Fruit fly (Drosophila melanogaster) whole organism, embryonic: Measurements from ENCODE around the gene CG33791.
A peak's percentile ranks its signal among the peaks of the same experiment; 100 is the strongest.

Experiments
- Adf1 ChIP-seq: fragments of 200-800 bp; sonication (Bioruptor generic); IDR thresholded peaks from 2 replicates; pipeline ENCODE4 v1.3.6; 2022; ENCODE audit warnings: missing biosample characterization, missing genetic modification characterization
- Bgb ChIP-seq: fragments of 200-800 bp; sonication (Bioruptor generic); IDR thresholded peaks from 2 replicates; pipeline ENCODE4 v1.3.6; 2022; ENCODE audit warnings: missing biosample characterization, missing genetic modification characterization; ENCODE audit not compliant: partially characterized antibody
- CG10543 ChIP-seq: fragments of 200-800 bp; sonication (Bioruptor generic); optimal IDR thresholded peaks from 3 replicates; lab custom pipeline; 2017; ENCODE audit warnings: missing biosample characterization, mild to moderate bottlenecking, missing genetic modification characterization, moderate library complexity
- CG11695 ChIP-seq: fragments of 200-800 bp; sonication (Bioruptor generic); IDR thresholded peaks from 3 replicates; pipeline ENCODE4 v1.3.6; 2022; ENCODE audit warnings: missing biosample characterization, missing genetic modification characterization
- CG12299 ChIP-seq: fragments of 200-800 bp; sonication (Bioruptor generic); optimal IDR thresholded peaks from 2 replicates; lab custom pipeline; 2018; ENCODE audit warnings: missing biosample characterization, mild to moderate bottlenecking, missing genetic modification characterization
- CG13287 ChIP-seq: fragments of 200-800 bp; sonication (Bioruptor generic); IDR thresholded peaks from 2 replicates; pipeline ENCODE4 v1.3.6; 2022; ENCODE audit warnings: missing biosample characterization, missing genetic modification characterization; ENCODE audit not compliant: partially characterized antibody
- CG31224 ChIP-seq: fragments of 200-800 bp; sonication (Bioruptor generic); IDR thresholded peaks from 2 replicates; pipeline ENCODE4 v1.3.6; 2022; ENCODE audit warnings: missing biosample characterization, missing genetic modification characterization
- CG34224 ChIP-seq: fragments of 200-800 bp; sonication (Bioruptor generic); IDR thresholded peaks from 3 replicates; pipeline ENCODE4 v1.3.6; 2022; ENCODE audit warnings: missing biosample characterization, missing genetic modification characterization; ENCODE audit not compliant: partially characterized antibody
- CG34422 ChIP-seq: fragments of 200-800 bp; sonication (Bioruptor generic); IDR thresholded peaks from 3 replicates; pipeline ENCODE4 v1.3.6; 2022; ENCODE audit warnings: missing biosample characterization, missing genetic modification characterization
- CG7372 ChIP-seq: fragments of 200-800 bp; sonication (Bioruptor generic); IDR thresholded peaks from 2 replicates; pipeline ENCODE4 v1.3.6; 2022; ENCODE audit warnings: missing biosample characterization, missing genetic modification characterization
- D19A ChIP-seq: fragments of 200-800 bp; optimal IDR thresholded peaks from 3 replicates; lab custom pipeline; 2019; ENCODE audit warnings: missing biosample characterization, mild to moderate bottlenecking, missing genetic modification characterization, moderate library complexity
- Deaf1 ChIP-seq: fragments of 200-800 bp; optimal IDR thresholded peaks from 3 replicates; lab custom pipeline; 2019; ENCODE audit warnings: missing biosample characterization, mild to moderate bottlenecking, missing genetic modification characterization, moderate library complexity
- Hmr ChIP-seq: fragments of 200-800 bp; sonication (Bioruptor generic); optimal IDR thresholded peaks from 3 replicates; lab custom pipeline; 2017; ENCODE audit warnings: mild to moderate bottlenecking, missing biosample characterization, missing genetic modification reagents, missing genetic modification characterization
- Hr78 ChIP-seq, 2 experiments: fragments of 200-800 bp in 1 of 2; fragments of >200 bp in 1 of 2; sonication (Bioruptor generic) in 1 of 2; optimal IDR thresholded peaks; 2 replicates each; lab custom pipeline; 2017 to 2019; ENCODE audit warnings: missing biosample characterization in 2 of 2, missing genetic modification characterization in 2 of 2, mild to moderate bottlenecking in 1 of 2, moderate library complexity in 1 of 2
- MBD-R2 ChIP-seq: fragments of 200-800 bp; sonication (Bioruptor generic); IDR thresholded peaks from 2 replicates; pipeline ENCODE4 v1.3.6; 2022; ENCODE audit warnings: missing biosample characterization, missing genetic modification characterization
- Med ChIP-seq: fragments of 200-800 bp; sonication (Bioruptor generic); peaks from one replicate; lab custom pipeline; 2016; ENCODE audit warnings: missing biosample characterization, missing genetic modification characterization, mild to moderate bottlenecking, inconsistent platforms, moderate library complexity
- Myb ChIP-seq: fragments of 200-800 bp; sonication (Bioruptor generic); optimal IDR thresholded peaks from 2 replicates; lab custom pipeline; 2016; ENCODE audit warnings: missing biosample characterization, missing genetic modification characterization
- NFAT ChIP-seq: fragments of 200-800 bp; sonication (Bioruptor generic); IDR thresholded peaks from 2 replicates; pipeline ENCODE4 v1.3.6; 2022; ENCODE audit warnings: missing biosample characterization, missing genetic modification characterization
- Nf-YC ChIP-seq: fragments of 200-800 bp; optimal IDR thresholded peaks from 3 replicates; lab custom pipeline; 2019; ENCODE audit warnings: missing biosample characterization, mild to moderate bottlenecking, missing genetic modification characterization, moderate library complexity
- Ptx1 ChIP-seq: fragments of 200-800 bp; sonication (Bioruptor generic); IDR thresholded peaks from 2 replicates; pipeline ENCODE4 v1.3.6; 2022; ENCODE audit warnings: missing biosample characterization, missing genetic modification characterization
- Scr ChIP-seq: fragments of 200-800 bp; sonication (Bioruptor generic); IDR thresholded peaks from 2 replicates; pipeline ENCODE4 v1.3.6; 2022; ENCODE audit warnings: missing biosample characterization, missing genetic modification characterization; ENCODE audit not compliant: partially characterized antibody
- ato ChIP-seq: fragments of 200-800 bp; sonication (Bioruptor generic); IDR thresholded peaks from 2 replicates; pipeline ENCODE4 v1.3.6; 2022; ENCODE audit warnings: missing biosample characterization, missing genetic modification characterization; ENCODE audit not compliant: partially characterized antibody
- az2 ChIP-seq: fragments of 200-800 bp; sonication (Bioruptor generic); optimal IDR thresholded peaks from 3 replicates; lab custom pipeline; 2016; ENCODE audit warnings: missing biosample characterization, missing genetic modification characterization
- bbx ChIP-seq: fragments of 200-800 bp; sonication (Bioruptor generic); IDR thresholded peaks from 2 replicates; pipeline ENCODE4 v1.3.6; 2022; ENCODE audit warnings: missing biosample characterization, missing genetic modification characterization; ENCODE audit not compliant: partially characterized antibody
- crp ChIP-seq, 2 experiments: fragments of 200-800 bp; sonication (Bioruptor generic); optimal IDR thresholded peaks; 2 replicates in 1 of 2; 3 replicates in 1 of 2; lab custom pipeline; 2017; ENCODE audit warnings: missing biosample characterization in 2 of 2, missing genetic modification characterization in 2 of 2, mild to moderate bottlenecking in 1 of 2, moderate library complexity in 1 of 2
- dan ChIP-seq: fragments of 200-800 bp; sonication (Bioruptor generic); IDR thresholded peaks from 2 replicates; pipeline ENCODE4 v1.3.6; 2022; ENCODE audit warnings: missing biosample characterization, missing genetic modification characterization
- dmrt99B ChIP-seq: fragments of 200-800 bp; sonication (Bioruptor generic); optimal IDR thresholded peaks from 2 replicates; lab custom pipeline; 2018; ENCODE audit warnings: missing biosample characterization, mild to moderate bottlenecking, missing genetic modification characterization, moderate library complexity
- ewg ChIP-seq: fragments of 200-800 bp; sonication (Bioruptor generic); optimal IDR thresholded peaks from 3 replicates; lab custom pipeline; 2017; ENCODE audit warnings: mild to moderate bottlenecking, missing biosample characterization, missing genetic modification reagents, missing genetic modification characterization
- exex ChIP-seq: fragments of 200-800 bp; sonication (Bioruptor generic); optimal IDR thresholded peaks from 4 replicates; lab custom pipeline; 2018; ENCODE audit warnings: missing biosample characterization, mild to moderate bottlenecking, missing genetic modification characterization, moderate library complexity
- gcm ChIP-seq: fragments of 200-800 bp; sonication (Bioruptor generic); optimal IDR thresholded peaks from 2 replicates; lab custom pipeline; 2019; ENCODE audit warnings: missing biosample characterization, mild to moderate bottlenecking, missing genetic modification characterization, moderate library complexity
- knrl ChIP-seq: fragments of 200-800 bp; sonication (Bioruptor generic); IDR thresholded peaks from 3 replicates; pipeline ENCODE4 v1.3.6; 2022; ENCODE audit warnings: missing biosample characterization, missing genetic modification characterization; ENCODE audit not compliant: partially characterized antibody
- lilli ChIP-seq: fragments of 200-800 bp; sonication (Bioruptor generic); optimal IDR thresholded peaks from 3 replicates; lab custom pipeline; 2016; ENCODE audit warnings: missing biosample characterization, missing genetic modification characterization
- maf-S ChIP-seq: fragments of 200-800 bp; sonication (Bioruptor generic); optimal IDR thresholded peaks from 2 replicates; lab custom pipeline; 2016; ENCODE audit warnings: missing biosample characterization, missing genetic modification characterization
- mirr ChIP-seq: fragments of 200-800 bp; sonication (Bioruptor generic); optimal IDR thresholded peaks from 3 replicates; lab custom pipeline; 2018; ENCODE audit warnings: missing biosample characterization, mild to moderate bottlenecking, missing genetic modification characterization
- nmo ChIP-seq: fragments of 200-800 bp; sonication (Bioruptor generic); optimal IDR thresholded peaks from 2 replicates; lab custom pipeline; 2018; ENCODE audit warnings: missing biosample characterization, mild to moderate bottlenecking, missing genetic modification characterization, moderate library complexity
- onecut ChIP-seq: fragments of 200-800 bp; sonication (Bioruptor generic); IDR thresholded peaks from 2 replicates; pipeline ENCODE4 v1.3.6; 2022; ENCODE audit warnings: missing biosample characterization, missing genetic modification characterization
- scrt ChIP-seq: fragments of 200-800 bp; sonication (Bioruptor generic); optimal IDR thresholded peaks from 2 replicates; lab custom pipeline; 2018; ENCODE audit warnings: missing biosample characterization, mild to moderate bottlenecking, missing genetic modification characterization, moderate library complexity
- seq ChIP-seq: fragments of 200-800 bp; sonication (Bioruptor generic); IDR thresholded peaks from 2 replicates; pipeline ENCODE4 v1.3.6; 2022; ENCODE audit warnings: missing biosample characterization, missing genetic modification characterization
- sna ChIP-seq: fragments of 200-800 bp; sonication (Bioruptor generic); IDR thresholded peaks from 2 replicates; pipeline ENCODE4 v1.3.6; 2022; ENCODE audit warnings: missing biosample characterization, missing genetic modification characterization; ENCODE audit not compliant: partially characterized antibody
- tin ChIP-seq: fragments of 200-800 bp; sonication (Bioruptor generic); optimal IDR thresholded peaks from 3 replicates; lab custom pipeline; 2016; ENCODE audit warnings: missing biosample characterization, missing genetic modification characterization
- unc-4 ChIP-seq: fragments of 200-800 bp; sonication (Bioruptor generic); IDR thresholded peaks from 2 replicates; pipeline ENCODE4 v1.3.6; 2022; ENCODE audit warnings: missing biosample characterization, missing genetic modification characterization; ENCODE audit not compliant: partially characterized antibody
- wor ChIP-seq: fragments of 200-800 bp; sonication (Bioruptor generic); IDR thresholded peaks from 2 replicates; pipeline ENCODE4 v1.3.6; 2022; ENCODE audit warnings: missing biosample characterization, missing genetic modification characterization
- zen2 ChIP-seq: fragments of 200-800 bp; sonication (Bioruptor generic); IDR thresholded peaks from 3 replicates; pipeline ENCODE4 v1.3.6; 2022; ENCODE audit warnings: missing biosample characterization, missing genetic modification characterization; ENCODE audit not compliant: partially characterized antibody

Gene CG33791

DNA sequence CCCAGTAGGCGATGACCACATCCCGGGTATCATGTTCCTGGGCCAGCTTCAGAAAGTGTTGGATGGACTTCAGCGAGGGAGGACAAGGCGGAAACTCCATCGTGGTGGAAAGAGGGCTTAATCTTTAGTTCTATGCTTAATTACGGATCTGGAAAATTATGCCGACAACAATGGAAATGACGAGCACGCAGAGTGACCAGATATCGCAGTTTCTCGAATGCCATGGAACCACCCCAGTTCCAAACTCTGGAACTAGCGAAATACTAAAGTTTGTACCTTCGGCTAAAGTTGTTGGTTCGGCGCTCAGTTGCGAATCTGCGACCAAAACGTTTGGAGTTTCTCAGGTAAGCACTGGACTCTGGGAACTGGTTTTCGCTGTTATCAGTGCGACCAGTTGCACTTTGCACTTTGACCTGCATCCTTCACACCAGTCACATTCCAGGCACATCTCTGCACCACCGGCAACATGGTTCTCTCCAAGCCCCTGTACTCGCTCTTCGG is 50.0 kb downstream of the CG33791 start, which contains the start of the genes CG7970 and Vta1 (continued):
- TF ChIP-seq Myb (GFP tag; lab: Kevin White, UChicago), result peak; percentile 13
- TF ChIP-seq Bgb (GFP tag; lab: Robert Waterston, UW), result peak; percentile 27; the same call in 1 of the 2 replicates
- TF ChIP-seq bbx, result 0 out of 2 replicates have a peak, but pooled peaks have one; percentile 47
- TF ChIP-seq Hr78 (GFP tag; optimal IDR thresholded peaks at IDR 0.05; lab: Kevin White, UChicago), result peak in 1 of 2 experiments; percentile 94
- TF ChIP-seq lilli (GFP tag; lab: Kevin White, UChicago), result no peak
- TF ChIP-seq CG7372, result no peak
- no peak for TF ChIP-seq CG11695 (GFP tag; lab: Robert Waterston, UW)
- TF ChIP-seq knrl (GFP tag; lab: Robert Waterston, UW), result 0 out of 3 replicates have a peak, but pooled peaks have one; percentile 28
- peak; percentile 16 for TF ChIP-seq nmo (GFP tag; lab: Kevin White, UChicago)
- TF ChIP-seq Med (GFP tag; lab: Kevin White, UChicago), result peak; percentile 56

DNA sequence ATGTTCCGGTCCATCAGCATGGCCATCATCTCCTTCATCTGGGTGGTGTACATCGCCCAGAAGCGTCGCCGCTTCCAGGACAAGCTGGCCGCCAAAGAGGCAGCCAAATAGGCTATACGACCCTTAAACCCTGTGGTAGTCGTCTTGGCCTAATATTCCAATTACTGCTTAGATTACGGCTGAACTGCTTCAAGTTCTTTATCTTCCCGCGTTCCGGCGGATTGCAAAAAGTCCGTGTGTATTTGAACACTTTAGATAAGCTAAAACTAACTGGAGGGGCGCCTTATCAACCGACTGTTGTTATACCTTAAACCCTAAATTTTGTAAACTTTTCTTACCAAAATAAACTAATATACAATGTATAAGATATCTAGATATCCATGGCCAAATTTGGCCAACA is 51.0 kb downstream of the CG33791 start:
- TF ChIP-seq ato (0 out of 2 replicates have a peak, but pooled peaks have one; percentile 18), mirr (GFP tag; lab: Kevin White, UChicago) (peak; percentile 71), exex (peak; percentile 82), D19A (tag; lab: Kevin White, UChicago) (no peak)

DNA sequence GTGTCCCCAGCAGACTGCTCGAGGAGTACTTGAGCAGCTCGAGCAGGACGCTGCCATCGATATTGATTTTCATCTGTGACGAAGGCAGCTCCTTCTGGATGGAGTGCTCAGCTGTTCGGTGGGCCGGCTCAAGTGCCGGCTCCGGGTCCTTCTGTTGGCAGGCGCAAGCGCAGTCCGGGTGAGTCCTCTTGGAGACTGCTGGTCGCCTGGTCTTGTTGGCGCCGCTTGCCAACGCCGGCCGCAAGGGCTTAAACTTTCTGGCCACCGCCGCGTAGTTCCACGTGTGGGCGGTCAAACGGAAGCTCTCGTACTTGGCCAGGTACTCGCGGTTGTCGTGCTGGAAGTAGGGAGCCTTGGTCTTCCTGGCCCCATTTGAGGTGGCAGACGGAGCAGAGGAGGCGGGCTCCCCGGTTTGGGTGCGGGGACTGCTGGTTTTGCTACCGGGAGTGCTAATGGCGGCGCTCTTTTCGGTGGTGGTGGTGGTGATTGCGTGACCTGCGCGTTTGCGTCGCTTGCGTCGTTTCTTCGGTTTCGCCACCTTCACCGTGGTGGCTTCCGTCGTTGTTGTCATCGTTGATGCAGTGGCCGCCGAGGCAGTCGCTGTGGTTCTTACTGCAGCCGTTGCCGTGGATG is 59.1 kb downstream of the CG33791 start:
- no peak for TF ChIP-seq maf-S (GFP tag; lab: Kevin White, UChicago)
- TF ChIP-seq Bgb (GFP tag; lab: Robert Waterston, UW), result 0 out of 2 replicates have a peak, but pooled peaks have one; percentile 24
- peak in 1 of 2 experiments; percentile 46 for TF ChIP-seq crp (GFP tag; optimal IDR thresholded peaks at IDR 0.05; lab: Kevin White, UChicago)
- TF ChIP-seq CG10543 (GFP tag; lab: Kevin White, UChicago), result peak; percentile 25
- TF ChIP-seq zen2 (GFP tag; lab: Robert Waterston, UW), result peak; percentile 30; the same call in 2 of the 3 replicates
- TF ChIP-seq CG34422 (GFP tag; lab: Robert Waterston, UW), result peak; percentile 58; the same call in 1 of the 3 replicates
- peak; percentile 99 for TF ChIP-seq CG31224 (GFP tag; lab: Robert Waterston, UW)
- 0 out of 3 replicates have a peak, but pooled peaks have one; percentile 41 for TF ChIP-seq CG34224
- 0 out of 2 replicates have a peak, but pooled peaks have one; percentile 18 for TF ChIP-seq Scr (GFP tag; lab: Robert Waterston, UW)
- TF ChIP-seq unc-4 (GFP tag; lab: Robert Waterston, UW), result 0 out of 2 replicates have a peak, but pooled peaks have one; percentile 32
- TF ChIP-seq ewg (GFP tag; lab: Kevin White, UChicago), result peak; percentile 94
- TF ChIP-seq az2 (GFP tag; lab: Kevin White, UChicago), result no peak
- TF ChIP-seq seq (GFP tag; lab: Robert Waterston, UW), result 0 out of 2 replicates have a peak, but pooled peaks have one; percentile 24
- no peak for TF ChIP-seq dan (GFP tag; lab: Robert Waterston, UW)
- TF ChIP-seq tin (GFP tag; lab: Kevin White, UChicago), result no peak
- TF ChIP-seq Ptx1 (GFP tag; lab: Robert Waterston, UW), result no peak
- TF ChIP-seq scrt, result peak; percentile 74
- TF ChIP-seq Hmr (GFP tag; lab: Kevin White, UChicago), result no peak
- no peak for TF ChIP-seq wor (GFP tag; lab: Robert Waterston, UW)
- TF ChIP-seq Med (GFP tag; lab: Kevin White, UChicago), result peak; percentile 19
- peak; percentile 69 for TF ChIP-seq Nf-YC
- TF ChIP-seq NFAT, result no peak
- TF ChIP-seq onecut, result peak; percentile 89
- 0 out of 2 replicates have a peak, but pooled peaks have one; percentile 13 for TF ChIP-seq MBD-R2 (GFP tag; lab: Robert Waterston, UW)
- peak; percentile 58; the same call in 1 of the 2 replicates for TF ChIP-seq Adf1 (GFP tag; lab: Robert Waterston, UW)
- no peak for TF ChIP-seq dmrt99B (tag; lab: Kevin White, UChicago)
- peak; percentile 79 for TF ChIP-seq Deaf1 (tag; lab: Kevin White, UChicago)
- TF ChIP-seq CG13287, result peak; percentile 32; the same call in 1 of the 2 replicates
- TF ChIP-seq sna (GFP tag; lab: Robert Waterston, UW), result 0 out of 2 replicates have a peak, but pooled peaks have one; percentile 23
- TF ChIP-seq gcm, result no peak
- no peak for TF ChIP-seq CG12299 (tag; lab: Kevin White, UChicago)
